Fruit fly (Drosophila melanogaster) S2 (cell line): Measurements from ENCODE around the gene GABA-B-R1.

Experiments used
- CG8478 ChIP-seq: fragments of >200 bp; optimal IDR thresholded peaks from 2 replicates; lab custom pipeline; 2018
- CTCF ChIP-seq, 2 experiments: fragments of >200 bp; optimal IDR thresholded peaks; 2 replicates each; lab custom pipeline; 2018

The GABA-B-R1 gene

dm6 chr2L:15016031-15016430 is at the start of gene GABA-B-R1:
Gene GABA-B-R1, plus strand, starts transcription at chr2L:15016331.
- TF ChIP-seq CTCF (optimal IDR thresholded peaks at IDR 0.05; lab: Kevin White, UChicago): no peak
- no peak for TF ChIP-seq CG8478

DNA sequence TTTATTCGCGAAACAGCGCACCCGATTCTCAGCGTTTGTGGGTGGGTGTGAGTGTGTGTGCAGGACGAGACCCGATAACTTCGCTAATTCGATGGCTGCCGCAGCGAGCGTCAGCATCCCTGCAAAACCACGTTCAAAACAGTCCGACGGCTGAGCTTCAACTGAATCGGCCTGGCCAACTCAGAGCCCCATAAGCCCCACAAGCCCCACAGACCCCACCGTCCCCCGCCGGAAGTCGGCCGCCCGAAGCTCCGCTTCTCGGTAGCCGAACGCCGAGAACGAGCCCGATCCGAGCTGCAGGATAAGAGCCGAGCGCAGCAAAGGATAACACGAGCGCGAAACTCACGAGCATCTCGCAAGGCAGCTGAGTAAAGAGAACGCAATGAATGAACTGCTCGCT is 44.0 kb upstream of the GABA-B-R1 start, which contains the start of gene side-II:
side-II (minus strand) TSS at position 168 of the 400 bp plus-strand sequence.
- TF ChIP-seq CTCF (optimal IDR thresholded peaks at IDR 0.05; lab: Kevin White, UChicago): no peak
- no peak for TF ChIP-seq CG8478

DNA sequence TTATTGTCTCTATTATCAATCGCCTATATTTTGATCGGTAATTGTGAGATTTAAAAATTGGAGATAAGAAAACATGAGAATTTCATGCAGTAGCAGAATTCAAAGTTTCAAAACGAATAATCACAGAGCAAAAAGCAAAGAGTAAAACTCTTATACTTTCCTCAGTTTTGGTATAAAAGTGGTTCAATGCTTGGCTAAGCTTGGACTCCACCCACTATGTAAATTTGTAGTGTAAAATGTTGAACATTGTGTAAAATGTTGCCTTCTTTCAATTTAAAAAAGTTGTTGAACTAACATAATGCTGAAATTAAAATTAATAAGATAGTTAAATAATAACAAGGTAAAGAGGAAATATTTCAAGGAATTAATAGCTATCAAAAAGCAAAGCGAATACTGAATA is 43.3 kb upstream of the GABA-B-R1 start:
- TF ChIP-seq CTCF (optimal IDR thresholded peaks at IDR 0.05; lab: Kevin White, UChicago) (peak in 1 of 2 experiments; percentile 45), CG8478 (no peak)

dm6 chr2L:14992889-14993288 is 23.2 kb upstream of the GABA-B-R1 start:
- TF ChIP-seq CG8478: no peak
- no peak for TF ChIP-seq CTCF (optimal IDR thresholded peaks at IDR 0.05; lab: Kevin White, UChicago)

DNA sequence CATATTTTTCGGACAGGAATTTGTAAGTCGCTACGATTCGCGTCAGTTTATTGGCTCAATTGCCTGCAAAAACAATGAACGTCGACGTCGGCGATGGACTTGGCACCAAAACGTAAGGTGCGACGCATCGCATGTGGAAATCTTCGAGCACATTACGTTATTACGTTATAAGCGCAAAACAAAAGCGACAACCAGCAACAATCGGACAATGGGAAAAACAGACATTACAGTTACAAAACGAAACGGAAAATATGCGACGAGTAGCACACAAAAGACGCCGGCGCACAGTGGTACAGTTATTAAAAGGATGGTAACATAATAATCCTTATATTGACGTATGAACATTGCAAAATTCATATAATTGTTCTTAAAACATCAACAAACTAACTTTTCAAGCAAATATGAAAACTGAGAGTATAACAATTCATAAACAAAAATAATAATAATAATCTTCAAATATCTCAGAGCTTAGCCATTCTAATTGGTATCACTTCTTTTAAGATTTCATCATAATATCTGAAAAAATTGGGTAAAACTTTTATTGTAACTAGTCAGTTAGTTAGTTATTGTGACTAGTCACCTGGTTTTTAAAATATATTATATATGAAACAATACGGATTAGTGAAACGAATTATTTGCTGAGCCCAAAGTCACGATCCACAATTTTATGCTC is 21.2 kb upstream of the GABA-B-R1 start:
- TF ChIP-seq CTCF (optimal IDR thresholded peaks at IDR 0.05; lab: Kevin White, UChicago) (no peak), CG8478 (no peak)

- TF ChIP-seq CG8478 (no peak), CTCF (optimal IDR thresholded peaks at IDR 0.05; lab: Kevin White, UChicago) (no peak)
These were observed 20.3 kb upstream of the GABA-B-R1 start for dm6 chr2L:14995594-14996463.

DNA sequence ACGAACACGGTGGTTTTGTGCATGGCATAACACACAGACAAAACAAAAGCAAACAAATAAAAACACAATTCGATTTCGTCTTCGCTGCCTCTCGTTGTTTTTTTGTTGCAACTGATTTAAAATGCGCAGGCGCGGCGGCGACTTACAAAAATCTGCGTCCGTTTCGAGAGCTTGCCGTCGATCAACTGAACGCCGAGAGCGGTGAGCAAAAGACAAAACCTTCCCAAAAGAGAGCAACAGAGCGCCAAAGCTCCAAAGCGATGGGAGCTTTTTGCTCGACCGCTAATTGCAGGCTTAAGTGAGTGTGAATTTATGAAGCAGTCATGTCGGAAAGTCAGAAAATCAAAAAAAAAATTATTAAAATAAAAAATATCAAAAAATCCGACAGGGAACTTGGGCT is 18.8 kb upstream of the GABA-B-R1 start, which contains the start of gene mol:
mol (minus strand) TSS at position 190 of the 400 bp plus-strand sequence.
- TF ChIP-seq CG8478 (no peak), CTCF (optimal IDR thresholded peaks at IDR 0.05; lab: Kevin White, UChicago) (no peak)

dm6 chr2L:15000360-15000759 is 15.8 kb upstream of the GABA-B-R1 start:
- TF ChIP-seq CTCF (optimal IDR thresholded peaks at IDR 0.05; lab: Kevin White, UChicago): no peak
- TF ChIP-seq CG8478: no peak

- TF ChIP-seq CTCF (optimal IDR thresholded peaks at IDR 0.05; lab: Kevin White, UChicago) (no peak), CG8478 (no peak)
These were observed 14.3 kb upstream of the GABA-B-R1 start for dm6 chr2L:15001847-15002246.

DNA sequence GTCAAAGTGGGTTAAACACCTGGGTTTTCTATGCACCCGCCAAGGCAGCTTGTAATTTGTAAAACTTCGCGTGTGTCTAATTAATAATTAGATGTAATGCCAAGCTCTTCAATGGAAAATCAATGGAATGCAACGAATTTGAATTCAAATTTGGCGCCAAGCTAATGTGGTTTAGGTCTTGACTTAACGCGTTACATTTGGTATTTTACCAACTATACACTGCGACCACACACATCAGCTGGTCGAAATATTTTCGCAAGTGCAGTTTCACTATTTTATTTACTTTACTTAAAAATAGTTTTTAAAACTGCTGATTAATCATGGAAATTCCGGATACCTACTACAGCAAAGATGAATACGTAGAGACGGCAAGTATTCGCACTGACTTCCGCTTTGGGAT is 10.6 kb upstream of the GABA-B-R1 start, which contains the start of gene DCTN5-p25:
DCTN5-p25 (plus strand) TSS at position 229 of the 400 bp plus-strand sequence.
- TF ChIP-seq CTCF (optimal IDR thresholded peaks at IDR 0.05; lab: Kevin White, UChicago) (no peak), CG8478 (no peak)

- no peak for TF ChIP-seq CG8478
- no peak for TF ChIP-seq CTCF (optimal IDR thresholded peaks at IDR 0.05; lab: Kevin White, UChicago)
These were observed 8.7 kb upstream of the GABA-B-R1 start, which contains the start of the genes Ankrd49 and NC2beta for dm6 chr2L:15007331-15007863. Gene Ankrd49, minus strand, starts transcription at chr2L:15007431. Gene NC2beta, plus strand, starts transcription at chr2L:15007813.

DNA sequence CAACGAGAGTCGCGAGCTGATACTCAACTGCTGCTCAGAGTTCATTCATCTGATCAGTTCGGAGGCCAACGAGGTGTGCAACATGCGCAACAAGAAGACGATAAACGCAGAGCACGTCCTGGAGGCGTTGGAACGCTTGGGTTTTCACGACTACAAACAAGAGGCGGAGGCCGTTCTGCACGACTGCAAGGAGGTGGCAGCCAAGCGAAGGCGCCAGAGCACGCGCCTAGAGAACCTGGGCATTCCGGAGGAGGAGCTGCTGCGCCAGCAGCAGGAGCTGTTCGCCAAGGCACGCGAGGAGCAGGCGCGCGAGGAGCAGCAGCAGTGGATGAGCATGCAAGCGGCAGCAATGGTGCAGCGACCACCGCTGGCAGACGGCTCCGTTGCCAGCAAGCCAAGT is 8.1 kb upstream of the GABA-B-R1 start:
- TF ChIP-seq CTCF (optimal IDR thresholded peaks at IDR 0.05; lab: Kevin White, UChicago) (no peak), CG8478 (no peak)

- TF ChIP-seq CTCF (optimal IDR thresholded peaks at IDR 0.05; lab: Kevin White, UChicago): no peak
- TF ChIP-seq CG8478: no peak
These were observed 6.4 kb upstream of the GABA-B-R1 start, which contains the start of the genes THG and Rnmt for dm6 chr2L:15009703-15010102. Gene THG, minus strand, starts transcription at chr2L:15009724. Gene Rnmt, plus strand, starts transcription at chr2L:15009939.

dm6 chr2L:15011779-15012178 is 4.4 kb upstream of the GABA-B-R1 start:
- TF ChIP-seq CTCF (optimal IDR thresholded peaks at IDR 0.05; lab: Kevin White, UChicago) (no peak), CG8478 (no peak)

DNA sequence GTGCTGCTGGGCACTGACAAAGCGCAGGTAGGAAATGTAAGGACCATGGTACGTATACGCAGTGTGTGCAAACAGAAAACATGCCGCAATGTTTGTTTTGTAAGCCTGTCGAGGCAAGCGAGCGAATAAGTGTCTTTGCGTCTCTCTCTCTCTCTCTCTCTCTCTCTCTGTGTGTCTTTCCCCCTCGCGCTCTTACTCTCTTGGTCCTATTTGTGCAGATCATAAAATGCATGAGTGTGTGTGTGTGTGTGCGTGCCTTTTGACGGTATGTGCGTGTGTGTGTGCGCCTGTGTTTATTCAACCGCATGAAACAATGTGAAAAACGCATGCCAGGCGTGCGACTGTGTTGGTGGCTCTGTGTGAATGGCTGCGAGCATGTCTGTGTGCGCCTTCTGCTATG is 2.6 kb upstream of the GABA-B-R1 start:
- TF ChIP-seq CTCF (optimal IDR thresholded peaks at IDR 0.05; lab: Kevin White, UChicago) (no peak), CG8478 (no peak)
